Worm (Caenorhabditis elegans): ENCODE measurements around the gene nhr-10.

nhr-10 gene

DNA sequence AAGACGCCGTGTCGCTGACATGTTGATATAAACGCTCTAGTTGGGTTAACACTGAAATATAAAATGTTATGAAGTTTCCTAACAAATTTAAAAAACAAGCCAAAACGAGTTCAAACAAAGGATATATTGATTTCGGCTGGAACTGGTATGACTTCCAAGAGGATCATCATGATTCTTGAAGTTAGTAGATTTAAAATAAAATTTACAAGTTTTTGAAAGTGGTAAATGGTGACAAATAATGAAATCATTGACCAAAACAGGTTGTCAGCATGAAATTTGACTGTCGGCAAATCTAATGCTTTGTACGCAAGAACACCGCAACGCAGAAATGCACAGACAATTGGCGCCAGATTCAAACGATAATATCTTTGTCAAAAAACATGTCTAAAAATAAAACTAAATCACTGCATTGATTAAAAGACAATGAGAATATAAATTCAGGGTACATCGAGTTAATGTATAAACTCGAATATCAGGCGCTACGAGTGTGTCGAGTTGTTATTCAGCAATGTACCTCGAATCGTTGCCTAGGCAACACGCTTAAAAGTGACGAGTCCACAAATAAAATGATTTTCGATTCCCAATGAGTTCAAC lies 46.6 kb downstream of the nhr-10 start, which contains the start of the genes ubc-18 and R01H2.8:
ubc-18 (minus strand) TSS at position 51 of the 594 bp plus-strand sequence.
R01H2.8 (plus strand) TSS at position 544 of the 594 bp plus-strand sequence.
- TF ChIP-seq nfya-1 (tag; optimal IDR thresholded peaks at IDR 0.05) (peak; percentile 38), pha-4 (tag; optimal IDR thresholded peaks at IDR 0.05) (no peak), fkh-6 (tag; optimal IDR thresholded peaks at IDR 0.05) (no peak), dmd-4 (tag; optimal IDR thresholded peaks at IDR 0.05; ENCODE audit: borderline replicate concordance) (no peak)

ce11 chrIII:7067385-7067896 lies 47.8 kb downstream of the nhr-10 start, which contains the start of gene ger-1:
Gene ger-1 (minus strand): TSS chrIII:7067477.
- TF ChIP-seq K09A11.1 (tag; optimal IDR thresholded peaks at IDR 0.05; ENCODE audit: insufficient read depth), result no peak
- TF ChIP-seq ceh-31 (tag; optimal IDR thresholded peaks at IDR 0.05), result no peak
- no peak for TF ChIP-seq pax-1 (tag; optimal IDR thresholded peaks at IDR 0.05)
- no peak for TF ChIP-seq ttx-3 (tag; optimal IDR thresholded peaks at IDR 0.05)
- TF ChIP-seq pros-1 (tag; optimal IDR thresholded peaks at IDR 0.05), result no peak
- no peak for TF ChIP-seq lim-6 (tag; optimal IDR thresholded peaks at IDR 0.05)
- no peak for TF ChIP-seq npax-4 (tag; optimal IDR thresholded peaks at IDR 0.05)
- no peak for TF ChIP-seq hlh-15 (tag; optimal IDR thresholded peaks at IDR 0.05)
- TF ChIP-seq unc-3 (GFP tag; conservative IDR thresholded peaks at IDR 0.05), result no peak
- no peak for TF ChIP-seq unc-3 (tag; optimal IDR thresholded peaks at IDR 0.05)
- TF ChIP-seq fkh-10 (GFP tag; optimal IDR thresholded peaks at IDR 0.05), result no peak
- TF ChIP-seq pqm-1 (tag; optimal IDR thresholded peaks at IDR 0.05), result no peak
- no peak for TF ChIP-seq nhr-11 (tag; optimal IDR thresholded peaks at IDR 0.05)
- TF ChIP-seq ref-2 (tag; optimal IDR thresholded peaks at IDR 0.05), result no peak
- TF ChIP-seq che-1 (tag; optimal IDR thresholded peaks at IDR 0.05), result no peak
- TF ChIP-seq odd-2 (tag; optimal IDR thresholded peaks at IDR 0.05), result no peak
- TF ChIP-seq sox-4 (tag; optimal IDR thresholded peaks at IDR 0.05), result no peak
- TF ChIP-seq mec-3 (tag; optimal IDR thresholded peaks at IDR 0.05; ENCODE audit: borderline replicate concordance), result no peak
- TF ChIP-seq unc-42 (tag; optimal IDR thresholded peaks at IDR 0.05), result no peak
- TF ChIP-seq elt-2 (tag; optimal IDR thresholded peaks at IDR 0.05), result no peak
- no peak for TF ChIP-seq pag-3 (tag; optimal IDR thresholded peaks at IDR 0.05; ENCODE audit: borderline replicate concordance)

ce11 chrIII:7064185-7064584 lies 51.1 kb downstream of the nhr-10 start, which contains the start of gene R01H2.4:
Gene R01H2.4 (minus strand): TSS chrIII:7064285.
- TF ChIP-seq hlh-6 (tag; optimal IDR thresholded peaks at IDR 0.05), result no peak
- no peak for TF ChIP-seq ceh-14 (tag; optimal IDR thresholded peaks at IDR 0.05)

ce11 chrIII:7063061-7063460 lies 52.2 kb downstream of the nhr-10 start:
- TF ChIP-seq odd-2 (tag; optimal IDR thresholded peaks at IDR 0.05) (no peak), T23F11.4 (GFP tag; optimal IDR thresholded peaks at IDR 0.05) (no peak), fkh-6 (tag; optimal IDR thresholded peaks at IDR 0.05) (no peak), ets-4 (tag; optimal IDR thresholded peaks at IDR 0.05) (no peak), syd-9 (tag; optimal IDR thresholded peaks at IDR 0.05) (no peak), pha-2 (tag; optimal IDR thresholded peaks at IDR 0.05) (no peak), Y22D7AL.16 (tag; optimal IDR thresholded peaks at IDR 0.05) (no peak), pros-1 (tag; optimal IDR thresholded peaks at IDR 0.05) (no peak), ahr-1 (tag; optimal IDR thresholded peaks at IDR 0.05) (no peak), sox-4 (tag; optimal IDR thresholded peaks at IDR 0.05) (no peak), ceh-18 (tag; optimal IDR thresholded peaks at IDR 0.05) (no peak), elt-2 (tag; optimal IDR thresholded peaks at IDR 0.05) (no peak)

- TF ChIP-seq C08G9.2 (tag; optimal IDR thresholded peaks at IDR 0.05), result no peak
- no peak for TF ChIP-seq ceh-9 (tag; optimal IDR thresholded peaks at IDR 0.05)
- TF ChIP-seq F13H6.1 (tag; optimal IDR thresholded peaks at IDR 0.05), result no peak
- TF ChIP-seq npax-4 (tag; optimal IDR thresholded peaks at IDR 0.05), result no peak
- TF ChIP-seq unc-55 (GFP tag; optimal IDR thresholded peaks at IDR 0.05), result no peak
- TF ChIP-seq lim-6 (tag; optimal IDR thresholded peaks at IDR 0.05), result no peak
- TF ChIP-seq dve-1 (tag; optimal IDR thresholded peaks at IDR 0.05), result no peak
- no peak for TF ChIP-seq nfya-1 (tag; optimal IDR thresholded peaks at IDR 0.05)
- no peak for TF ChIP-seq madf-2 (tag; optimal IDR thresholded peaks at IDR 0.05)
- TF ChIP-seq dmd-4 (tag; optimal IDR thresholded peaks at IDR 0.05; ENCODE audit: borderline replicate concordance), result no peak
- no peak for TF ChIP-seq pha-2 (tag; optimal IDR thresholded peaks at IDR 0.05)
- TF ChIP-seq pros-1 (tag; optimal IDR thresholded peaks at IDR 0.05), result no peak
- no peak for TF ChIP-seq K02D7.2 (tag; optimal IDR thresholded peaks at IDR 0.05)
- no peak for TF ChIP-seq unc-3 (GFP tag; conservative IDR thresholded peaks at IDR 0.05)
- TF ChIP-seq unc-3 (tag; optimal IDR thresholded peaks at IDR 0.05), result no peak
- no peak for TF ChIP-seq odd-2 (tag; optimal IDR thresholded peaks at IDR 0.05)
- no peak for TF ChIP-seq ceh-45 (GFP tag; IDR thresholded peaks at IDR 0.05)
Measured at ce11 chrIII:7062580-7062979, 52.7 kb downstream of the nhr-10 start, which contains the start of gene R01H2.1. Gene R01H2.1 (plus strand): TSS chrIII:7062880.
